Worm (Caenorhabditis elegans) whole organism, L1 larva: Measurements from ENCODE around the gene fut-1.

Source experiments
- C04F5.9 ChIP-seq: sonication (generic microtip); optimal IDR thresholded peaks from 2 replicates; lab custom pipeline; 2016; ENCODE audit warnings: missing genetic modification characterization, missing compliant biosample characterization
- Y116A8C.19 ChIP-seq: sonication (generic microtip); optimal IDR thresholded peaks from 2 replicates; lab custom pipeline; 2016; ENCODE audit warnings: missing compliant biosample characterization, missing genetic modification characterization, borderline replicate concordance
- alr-1 ChIP-seq: fragments of 200-800 bp; sonication (Bioruptor generic); optimal IDR thresholded peaks from 2 replicates; lab custom pipeline; 2018; ENCODE audit warnings: borderline replicate concordance, mild to moderate bottlenecking, missing genetic modification characterization, missing compliant biosample characterization
- ama-1 ChIP-seq: fragments of 150-350 bp; optimal IDR thresholded peaks from 2 replicates; lab custom pipeline; 2014
- blmp-1 ChIP-seq: fragments of 150-350 bp; optimal IDR thresholded peaks from 2 replicates; lab custom pipeline; 2014; ENCODE audit warnings: missing biosample characterization, missing genetic modification characterization
- ceh-63 ChIP-seq: fragments of 200-800 bp; sonication (Bioruptor generic); optimal IDR thresholded peaks from 2 replicates; lab custom pipeline; 2018; ENCODE audit warnings: mild to moderate bottlenecking, missing genetic modification characterization, missing compliant biosample characterization
- ceh-8 ChIP-seq: fragments of 200-800 bp; sonication (Bioruptor generic); optimal IDR thresholded peaks from 2 replicates; lab custom pipeline; 2018; ENCODE audit warnings: mild to moderate bottlenecking, missing genetic modification characterization, moderate library complexity, missing compliant biosample characterization
- ceh-88 ChIP-seq: fragments of 200-800 bp; sonication (Bioruptor generic); IDR thresholded peaks from 2 replicates; pipeline ENCODE4 v1.3.6; 2022; ENCODE audit warnings: missing genetic modification characterization, missing compliant biosample characterization
- dsc-1 ChIP-seq: sonication (generic microtip); optimal IDR thresholded peaks from 2 replicates; lab custom pipeline; 2016; ENCODE audit warnings: mild to moderate bottlenecking, missing genetic modification characterization, missing compliant biosample characterization
- efl-1 ChIP-seq, 4 experiments: fragments of 150-350 bp; optimal IDR thresholded peaks in 3 of 4; peaks in 1 of 4; 1 replicate in 1 of 4; 2 replicates in 3 of 4; lab custom pipeline; 2014; ENCODE audit warnings: missing biosample characterization in 2 of 4, missing genetic modification characterization in 2 of 4, missing genetic modification reagents in 2 of 4
- efl-3 ChIP-seq: fragments of 200-800 bp; sonication (Bioruptor generic); optimal IDR thresholded peaks from 2 replicates; lab custom pipeline; 2018; ENCODE audit warnings: mild to moderate bottlenecking, missing genetic modification characterization, missing compliant biosample characterization
- egl-13 ChIP-seq: sonication (generic microtip); optimal IDR thresholded peaks from 2 replicates; lab custom pipeline; 2016; ENCODE audit warnings: missing genotype, missing genetic modification reagents, missing genetic modification characterization, missing compliant biosample characterization
- egl-27 ChIP-seq, 2 experiments: fragments of 150-350 bp in 1 of 2; sonication (generic microtip); optimal IDR thresholded peaks; 3 replicates each; lab custom pipeline; 2017 to 2018; ENCODE audit warnings: missing biosample characterization in 2 of 2, missing genetic modification characterization in 2 of 2, missing genetic modification reagents in 2 of 2
- elt-3 ChIP-seq, 6 experiments: fragments of 150-350 bp in 1 of 6; sonication (generic microtip); optimal IDR thresholded peaks; 2 replicates each; lab custom pipeline; 2017 to 2018; ENCODE audit warnings: missing biosample characterization in 6 of 6, missing genetic modification characterization in 6 of 6, inconsistent platforms in 1 of 6
- fkh-4 ChIP-seq: sonication (generic microtip); optimal IDR thresholded peaks from 2 replicates; lab custom pipeline; 2016; ENCODE audit warnings: missing compliant biosample characterization, missing genetic modification characterization, borderline replicate concordance
- fkh-8 ChIP-seq: sonication (generic microtip); optimal IDR thresholded peaks from 2 replicates; lab custom pipeline; 2016; ENCODE audit warnings: mild to moderate bottlenecking, missing genetic modification characterization, missing compliant biosample characterization
- hlh-4 ChIP-seq: sonication (generic microtip); optimal IDR thresholded peaks from 2 replicates; lab custom pipeline; 2016; ENCODE audit warnings: mild to moderate bottlenecking, missing genetic modification characterization, missing compliant biosample characterization
- irx-1 ChIP-seq: sonication (generic microtip); optimal IDR thresholded peaks from 2 replicates; lab custom pipeline; 2016; ENCODE audit warnings: missing genetic modification characterization, missing compliant biosample characterization
- lin-35 ChIP-seq, 2 experiments: fragments of 150-350 bp; optimal IDR thresholded peaks; 2 replicates each; lab custom pipeline; 2014; ENCODE audit warnings: missing biosample characterization in 2 of 2, missing genetic modification characterization in 2 of 2, missing genetic modification reagents in 2 of 2
- lir-3 ChIP-seq: sonication (generic microtip); optimal IDR thresholded peaks from 2 replicates; lab custom pipeline; 2016; ENCODE audit warnings: mild to moderate bottlenecking, missing genetic modification characterization, moderate library complexity, missing compliant biosample characterization; ENCODE audit not compliant: poor library complexity
- lsy-2 ChIP-seq, 2 experiments: fragments of 150-350 bp; optimal IDR thresholded peaks; 2 replicates each; lab custom pipeline; 2014; ENCODE audit warnings: missing biosample characterization in 2 of 2, missing genetic modification characterization in 2 of 2
- mab-9 ChIP-seq: fragments of 200-800 bp; sonication (Bioruptor generic); IDR thresholded peaks from 2 replicates; pipeline ENCODE4 v1.3.6; 2022; ENCODE audit warnings: missing genetic modification reagents, missing genetic modification characterization, missing compliant biosample characterization
- mdl-1 ChIP-seq, 2 experiments: fragments of 150-350 bp; optimal IDR thresholded peaks; 2 replicates each; lab custom pipeline; 2014 to 2017; ENCODE audit warnings: missing biosample characterization in 2 of 2, missing genetic modification characterization in 2 of 2, inconsistent platforms in 1 of 2
- mep-1 ChIP-seq: fragments of 150-350 bp; optimal IDR thresholded peaks from 2 replicates; lab custom pipeline; 2014; ENCODE audit warnings: missing biosample characterization, missing genetic modification characterization
- nhr-11 ChIP-seq: fragments of 150-350 bp; optimal IDR thresholded peaks from 2 replicates; lab custom pipeline; 2014; ENCODE audit warnings: missing biosample characterization, missing genetic modification characterization
- nhr-19 ChIP-seq: fragments of 200-800 bp; sonication (Bioruptor generic); conservative IDR thresholded peaks from 2 replicates; pipeline ENCODE4 v1.3.6; 2022; ENCODE audit warnings: missing genetic modification characterization, missing compliant biosample characterization
- nhr-20 ChIP-seq: sonication (generic microtip); optimal IDR thresholded peaks from 2 replicates; lab custom pipeline; 2016; ENCODE audit warnings: mild to moderate bottlenecking, missing genetic modification characterization, missing compliant biosample characterization
- nhr-237 ChIP-seq: fragments of 150-350 bp; optimal IDR thresholded peaks from 2 replicates; lab custom pipeline; 2014; ENCODE audit warnings: missing biosample characterization, missing genetic modification characterization
- nhr-47 ChIP-seq: sonication (generic microtip); optimal IDR thresholded peaks from 2 replicates; lab custom pipeline; 2016; ENCODE audit warnings: mild to moderate bottlenecking, missing genetic modification characterization, moderate library complexity, missing compliant biosample characterization
- nhr-76 ChIP-seq: sonication (generic microtip); optimal IDR thresholded peaks from 2 replicates; lab custom pipeline; 2017; ENCODE audit warnings: missing biosample characterization, missing genetic modification characterization
- nhr-77 ChIP-seq: fragments of 150-350 bp; optimal IDR thresholded peaks from 2 replicates; lab custom pipeline; 2014; ENCODE audit warnings: missing biosample characterization, missing genetic modification characterization
- nhr-84 ChIP-seq: sonication (generic microtip); optimal IDR thresholded peaks from 2 replicates; lab custom pipeline; 2017; ENCODE audit warnings: missing biosample characterization, missing genetic modification characterization
- nhr-85 ChIP-seq: sonication (generic microtip); peaks from one replicate; lab custom pipeline; 2016; ENCODE audit warnings: missing genetic modification characterization, inconsistent platforms, missing compliant biosample characterization
- nhr-90 ChIP-seq: sonication (generic microtip); optimal IDR thresholded peaks from 2 replicates; lab custom pipeline; 2016; ENCODE audit warnings: mild to moderate bottlenecking, missing genetic modification characterization, missing compliant biosample characterization; ENCODE audit not compliant: poor library complexity
- rnt-1 ChIP-seq: sonication (generic microtip); optimal IDR thresholded peaks from 2 replicates; lab custom pipeline; 2016; ENCODE audit warnings: mild to moderate bottlenecking, missing genetic modification characterization, moderate library complexity, missing compliant biosample characterization
- skn-1 ChIP-seq: fragments of 150-350 bp; optimal IDR thresholded peaks from 2 replicates; lab custom pipeline; 2014; ENCODE audit warnings: missing biosample characterization, missing genetic modification characterization
- snpc-4 ChIP-seq: fragments of 150-350 bp; optimal IDR thresholded peaks from 2 replicates; lab custom pipeline; 2014; ENCODE audit warnings: missing biosample characterization, missing genetic modification characterization
- sptf-1 ChIP-seq: fragments of 150-350 bp; optimal IDR thresholded peaks from 2 replicates; lab custom pipeline; 2014; ENCODE audit warnings: missing biosample characterization, missing genetic modification characterization
- swsn-7 ChIP-seq: sonication (generic microtip); optimal IDR thresholded peaks from 2 replicates; lab custom pipeline; 2016; ENCODE audit warnings: missing genetic modification characterization, missing compliant biosample characterization
- tbx-2 ChIP-seq: sonication (generic microtip); optimal IDR thresholded peaks from 2 replicates; lab custom pipeline; 2016; ENCODE audit warnings: missing genetic modification characterization, missing compliant biosample characterization
- unc-30 ChIP-seq: sonication (generic microtip); optimal IDR thresholded peaks from 2 replicates; lab custom pipeline; 2017; ENCODE audit warnings: missing biosample characterization, missing genetic modification characterization
- unc-62 ChIP-seq: fragments of 150-350 bp; optimal IDR thresholded peaks from 2 replicates; lab custom pipeline; 2014; ENCODE audit warnings: missing biosample characterization, missing genetic modification reagents, missing genetic modification characterization
- unc-98 ChIP-seq: fragments of 200-800 bp; sonication (Bioruptor generic); IDR thresholded peaks from 2 replicates; pipeline ENCODE4 v1.3.6; 2022; ENCODE audit warnings: missing genetic modification characterization, missing compliant biosample characterization
- zip-4 ChIP-seq: fragments of 200-800 bp; sonication (Bioruptor generic); optimal IDR thresholded peaks from 2 replicates; lab custom pipeline; 2018; ENCODE audit warnings: mild to moderate bottlenecking, missing genetic modification characterization, moderate library complexity, missing compliant biosample characterization

fut-1 gene

DNA sequence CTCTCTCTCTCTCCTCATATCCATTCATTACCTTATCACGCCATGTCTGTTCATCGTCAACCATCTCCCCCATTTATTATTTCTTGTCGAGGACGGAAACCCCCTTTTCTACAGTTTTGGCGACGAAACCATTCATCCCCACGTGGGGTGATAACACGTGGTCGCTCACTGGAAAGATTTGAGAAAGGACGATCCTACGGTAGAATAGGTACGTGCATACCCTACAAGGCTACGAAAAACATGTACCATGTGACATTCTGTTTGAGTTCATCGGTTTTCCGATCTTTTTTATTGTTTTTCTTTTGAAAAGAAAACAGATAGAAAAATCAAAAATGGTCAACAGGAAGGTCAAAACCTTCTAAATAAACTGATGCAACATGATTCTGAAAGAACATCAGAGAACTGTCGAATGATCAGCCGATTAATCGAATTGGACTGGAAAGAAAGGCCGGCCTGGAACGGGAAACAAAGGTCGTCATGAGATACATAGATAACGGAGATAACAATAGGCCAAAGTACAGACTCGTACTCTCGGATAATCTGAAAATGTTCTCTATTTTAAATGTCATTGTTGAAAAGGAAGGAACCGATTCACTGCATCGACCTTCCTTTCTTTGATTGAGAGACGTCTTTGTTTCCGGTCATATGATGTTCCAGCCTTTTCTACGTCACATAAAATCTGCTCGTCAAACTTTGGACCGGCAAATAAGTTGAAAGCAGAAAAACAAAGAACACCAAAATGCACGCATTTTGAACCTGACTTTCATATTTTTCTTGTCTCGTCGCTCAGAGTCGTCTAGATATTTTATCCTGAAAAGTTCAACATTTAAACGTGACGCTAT, 17.2 kb downstream of the fut-1 start (continued):
- TF ChIP-seq swsn-7 (tag; lab: Kevin White, UChicago) (peak; percentile 16), nhr-85 (tag; lab: Kevin White, UChicago) (peak; percentile 100), efl-3 (GFP tag; lab: Kevin White, UChicago) (no peak), snpc-4 (no peak), nhr-19 (GFP tag; lab: Robert Waterston, UW) (peak; percentile 87), nhr-76 (tag; lab: Kevin White, UChicago) (no peak), ceh-8 (GFP tag; lab: Kevin White, UChicago) (no peak), nhr-90 (tag; lab: Kevin White, UChicago) (peak; percentile 94), mab-9 (GFP tag; lab: Robert Waterston, UW) (0 out of 2 replicates have a peak, but pooled peaks have one; percentile 49), unc-30 (tag; lab: Kevin White, UChicago) (no peak), Y116A8C.19 (tag; lab: Kevin White, UChicago) (no peak), efl-1 (optimal IDR thresholded peaks at IDR 0.05; lab: Kevin White, UChicago) (peak in 1 of 2 experiments; percentile 10), efl-1 (GFP tag; optimal IDR thresholded peaks at IDR 0.05 in 1 of 2; lab: Kevin White, UChicago) (peak in 1 of 2 experiments; percentile 89), ceh-88 (no peak), lin-35 (GFP tag; optimal IDR thresholded peaks at IDR 0.05; lab: Kevin White, UChicago) (peak in 1 of 2 experiments; percentile 81), skn-1 (tag; lab: Kevin White, UChicago) (peak; percentile 53), egl-27 (tag; optimal IDR thresholded peaks at IDR 0.05; lab: Kevin White, UChicago) (no peak), tbx-2 (peak; percentile 79), nhr-47 (tag; lab: Kevin White, UChicago) (peak; percentile 79), lsy-2 (tag; optimal IDR thresholded peaks at IDR 0.05; lab: Kevin White, UChicago) (peak; percentile 51 to 82), dsc-1 (tag; lab: Kevin White, UChicago) (no peak), alr-1 (no peak), mdl-1 (tag; optimal IDR thresholded peaks at IDR 0.05; lab: Kevin White, UChicago) (peak in 1 of 2 experiments; percentile 97), unc-98 (GFP tag; lab: Robert Waterston, UW) (no peak), unc-62 (no peak), nhr-20 (tag; lab: Kevin White, UChicago) (peak; percentile 97), rnt-1 (tag; lab: Kevin White, UChicago) (peak; percentile 13), mep-1 (tag; lab: Kevin White, UChicago) (peak; percentile 79), ama-1 (lab: Kevin White, UChicago) (no peak), sptf-1 (tag; lab: Kevin White, UChicago) (no peak), zip-4 (GFP tag; lab: Kevin White, UChicago) (no peak), C04F5.9 (tag; lab: Kevin White, UChicago) (no peak), fkh-4 (tag; lab: Kevin White, UChicago) (no peak), lir-3 (tag; lab: Kevin White, UChicago) (peak; percentile 62), nhr-77 (tag; lab: Kevin White, UChicago) (no peak), nhr-84 (tag; lab: Kevin White, UChicago) (no peak), elt-3 (tag; optimal IDR thresholded peaks at IDR 0.05; lab: Kevin White, UChicago) (peak in 5 of 6 experiments; percentile 29 to 97 (median 64)), hlh-4 (tag; lab: Kevin White, UChicago) (no peak), nhr-237 (no peak), fkh-8 (tag; lab: Kevin White, UChicago) (no peak), egl-13 (tag; lab: Kevin White, UChicago) (no peak), irx-1 (tag; lab: Kevin White, UChicago) (no peak), blmp-1 (tag; lab: Kevin White, UChicago) (peak; percentile 91), ceh-63 (GFP tag; lab: Kevin White, UChicago) (no peak), nhr-11 (tag; lab: Kevin White, UChicago) (peak; percentile 70)
